Worm (Caenorhabditis elegans) whole organism, L3 larva: ENCODE measurements around the gene cids-1.
A peak's percentile ranks its signal among the peaks of the same experiment; 100 is the strongest.

Source experiments
- R02D3.7 ChIP-seq: fragments of 150-350 bp; optimal IDR thresholded peaks from 2 replicates; lab custom pipeline; 2014; ENCODE audit warnings: missing biosample characterization, missing genetic modification characterization
- ZK546.5 ChIP-seq: sonication (generic microtip); optimal IDR thresholded peaks from 2 replicates; lab custom pipeline; 2017; ENCODE audit warnings: missing biosample characterization, missing genetic modification characterization
- aly-2 ChIP-seq: fragments of 150-350 bp; optimal IDR thresholded peaks from 2 replicates; lab custom pipeline; 2014; ENCODE audit warnings: missing biosample characterization, missing genetic modification characterization
- ceh-28 ChIP-seq: fragments of 150-350 bp; optimal IDR thresholded peaks from 2 replicates; lab custom pipeline; 2014; ENCODE audit warnings: missing biosample characterization, missing genetic modification reagents, missing genetic modification characterization
- ceh-9 ChIP-seq: sonication (generic microtip); optimal IDR thresholded peaks from 2 replicates; lab custom pipeline; 2018; ENCODE audit warnings: missing biosample characterization, missing genetic modification characterization
- daf-12 ChIP-seq: fragments of 150-350 bp; optimal IDR thresholded peaks from 2 replicates; lab custom pipeline; 2014; ENCODE audit warnings: missing biosample characterization, missing genetic modification reagents, missing genetic modification characterization
- egl-27 ChIP-seq: sonication (generic microtip); optimal IDR thresholded peaks from 4 replicates; lab custom pipeline; 2017; ENCODE audit warnings: missing biosample characterization, missing genetic modification reagents, missing genetic modification characterization
- egl-5 ChIP-seq: fragments of 150-350 bp; optimal IDR thresholded peaks from 2 replicates; lab custom pipeline; 2017; ENCODE audit warnings: missing biosample characterization, missing genetic modification reagents, missing genetic modification characterization, inconsistent platforms
- elt-1 ChIP-seq: fragments of 150-350 bp; optimal IDR thresholded peaks from 2 replicates; lab custom pipeline; 2014; ENCODE audit warnings: missing biosample characterization, missing genetic modification characterization
- elt-2 ChIP-seq: sonication (generic microtip); optimal IDR thresholded peaks from 2 replicates; lab custom pipeline; 2016; ENCODE audit warnings: missing genetic modification reagents, mild to moderate bottlenecking, missing genetic modification characterization, missing compliant biosample characterization
- fkh-2 ChIP-seq: fragments of 150-350 bp; optimal IDR thresholded peaks from 2 replicates; lab custom pipeline; 2014; ENCODE audit warnings: missing biosample characterization, missing genetic modification reagents, missing genetic modification characterization
- fos-1 ChIP-seq: fragments of 150-350 bp; optimal IDR thresholded peaks from 2 replicates; lab custom pipeline; 2014; ENCODE audit warnings: missing biosample characterization, missing genetic modification characterization
- hmg-11 ChIP-seq: sonication (generic microtip); optimal IDR thresholded peaks from 2 replicates; lab custom pipeline; 2016; ENCODE audit warnings: missing genetic modification characterization, missing compliant biosample characterization
- jun-1 ChIP-seq: fragments of 150-350 bp; optimal IDR thresholded peaks from 2 replicates; lab custom pipeline; 2014; ENCODE audit warnings: missing biosample characterization, missing genetic modification reagents, missing genetic modification characterization
- lin-15B ChIP-seq: fragments of 150-350 bp; optimal IDR thresholded peaks from 2 replicates; lab custom pipeline; 2014; ENCODE audit warnings: missing biosample characterization, missing genetic modification characterization
- lin-39 ChIP-seq: fragments of 150-350 bp; optimal IDR thresholded peaks from 2 replicates; lab custom pipeline; 2018; ENCODE audit warnings: missing biosample characterization, missing genetic modification reagents, missing genetic modification characterization
- lsy-12 ChIP-seq: sonication (generic microtip); optimal IDR thresholded peaks from 2 replicates; lab custom pipeline; 2016; ENCODE audit warnings: mild to moderate bottlenecking, missing genetic modification characterization, missing compliant biosample characterization
- mdl-1 ChIP-seq: fragments of 150-350 bp; optimal IDR thresholded peaks from 2 replicates; lab custom pipeline; 2014; ENCODE audit warnings: missing biosample characterization, missing genetic modification characterization
- mml-1 ChIP-seq: fragments of 150-350 bp; sonication (generic microtip); optimal IDR thresholded peaks from 3 replicates; lab custom pipeline; 2014; ENCODE audit warnings: missing biosample characterization, missing genetic modification characterization
- nfya-1 ChIP-seq: sonication (generic microtip); optimal IDR thresholded peaks from 2 replicates; lab custom pipeline; 2017; ENCODE audit warnings: missing genetic modification characterization, mild to moderate bottlenecking, missing compliant biosample characterization, antibody characterized with exemption, moderate library complexity; ENCODE audit not compliant: insufficient read depth
- nhr-12 ChIP-seq: fragments of 150-350 bp; optimal IDR thresholded peaks from 2 replicates; lab custom pipeline; 2014; ENCODE audit warnings: missing biosample characterization, missing genetic modification characterization
- nhr-23 ChIP-seq: fragments of 150-350 bp; optimal IDR thresholded peaks from 2 replicates; lab custom pipeline; 2014; ENCODE audit warnings: missing biosample characterization, missing genetic modification reagents, missing genetic modification characterization
- nhr-237 ChIP-seq: fragments of 150-350 bp; optimal IDR thresholded peaks from 2 replicates; lab custom pipeline; 2014; ENCODE audit warnings: missing biosample characterization, missing genetic modification characterization
- nhr-43 ChIP-seq: sonication (generic microtip); optimal IDR thresholded peaks from 2 replicates; lab custom pipeline; 2016; ENCODE audit warnings: mild to moderate bottlenecking, missing genetic modification characterization, missing compliant biosample characterization; ENCODE audit not compliant: poor library complexity, severe bottlenecking
- nhr-67 ChIP-seq: fragments of 150-350 bp; optimal IDR thresholded peaks from 2 replicates; lab custom pipeline; 2014; ENCODE audit warnings: missing biosample characterization, missing genetic modification characterization
- nhr-76 ChIP-seq: fragments of 150-350 bp; sonication (generic microtip); optimal IDR thresholded peaks from 5 replicates; lab custom pipeline; 2014; ENCODE audit warnings: missing biosample characterization, missing genetic modification characterization
- nhr-77 ChIP-seq: fragments of 150-350 bp; optimal IDR thresholded peaks from 2 replicates; lab custom pipeline; 2014; ENCODE audit warnings: missing biosample characterization, missing genetic modification characterization
- pha-4 ChIP-seq: fragments of 150-350 bp; optimal IDR thresholded peaks from 2 replicates; lab custom pipeline; 2014; ENCODE audit warnings: missing biosample characterization, missing genetic modification reagents, missing genetic modification characterization
- sea-2 ChIP-seq: fragments of 150-350 bp; sonication (generic microtip); optimal IDR thresholded peaks from 4 replicates; lab custom pipeline; 2014; ENCODE audit warnings: missing biosample characterization, missing genetic modification reagents, missing genetic modification characterization
- skn-1 ChIP-seq: fragments of 150-350 bp; optimal IDR thresholded peaks from 2 replicates; lab custom pipeline; 2014; ENCODE audit warnings: missing biosample characterization, missing genetic modification characterization
- snpc-4 ChIP-seq: fragments of 150-350 bp; optimal IDR thresholded peaks from 2 replicates; lab custom pipeline; 2014; ENCODE audit warnings: missing biosample characterization, missing genetic modification characterization
- tbx-2 ChIP-seq: sonication (generic microtip); optimal IDR thresholded peaks from 2 replicates; lab custom pipeline; 2016; ENCODE audit warnings: mild to moderate bottlenecking, missing genetic modification characterization, missing compliant biosample characterization
- unc-39 ChIP-seq: sonication (generic microtip); optimal IDR thresholded peaks from 4 replicates; lab custom pipeline; 2017; ENCODE audit warnings: missing biosample characterization, missing genetic modification characterization
- unc-62 ChIP-seq: fragments of 150-350 bp; sonication (generic microtip); optimal IDR thresholded peaks from 4 replicates; lab custom pipeline; 2014; ENCODE audit warnings: missing biosample characterization, missing genetic modification reagents, missing genetic modification characterization
- zag-1 ChIP-seq: fragments of 150-350 bp; optimal IDR thresholded peaks from 2 replicates; lab custom pipeline; 2014; ENCODE audit warnings: missing biosample characterization, missing genetic modification characterization

Gene cids-1

DNA sequence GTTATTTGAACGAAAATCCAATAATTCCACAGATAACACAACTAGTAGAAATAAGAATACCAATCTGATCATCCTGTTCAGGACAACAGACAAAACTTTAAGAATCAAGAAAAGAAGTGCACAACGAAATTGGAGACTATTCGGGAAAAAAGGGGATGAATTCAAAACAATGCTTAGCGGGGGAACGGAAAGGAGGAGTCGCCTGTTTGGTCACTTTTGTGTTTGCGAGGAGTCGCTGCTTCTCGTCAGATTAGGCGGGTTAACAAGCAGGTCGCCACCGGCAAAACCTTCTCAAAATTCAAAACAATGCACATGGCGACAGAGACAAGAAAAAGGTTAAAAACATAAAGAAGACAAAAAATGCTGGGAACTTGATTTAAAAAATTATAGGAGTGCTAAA lies 34.5 kb upstream of the cids-1 start, which contains the start of gene C30A5.10:
C30A5.10 (minus strand) TSS at position 101 of the 400 bp plus-strand sequence.
- no peak for TF ChIP-seq sea-2 (GFP tag; lab: Kevin White, UChicago)
- TF ChIP-seq egl-5 (tag; lab: Kevin White, UChicago), result no peak
- TF ChIP-seq lin-39 (tag; lab: Kevin White, UChicago), result no peak
- no peak for TF ChIP-seq mdl-1
- no peak for TF ChIP-seq hmg-11
- TF ChIP-seq unc-39, result no peak
- TF ChIP-seq ceh-9 (tag; lab: Kevin White, UChicago), result no peak
- no peak for TF ChIP-seq unc-62 (GFP tag; lab: Kevin White, UChicago)
- TF ChIP-seq, all 47 proteins: peak for 0

- TF ChIP-seq daf-12 (no peak), nfya-1 (peak; percentile 21)
- TF ChIP-seq, all 47 proteins: peak for 1
Observed at ce11 chrIII:8211562-8211961, 32.7 kb upstream of the cids-1 start.

ce11 chrIII:8216224-8216623 lies 28.0 kb upstream of the cids-1 start, which contains the start of gene unc-86:
Gene unc-86 (minus strand): TSS chrIII:8216336.
- TF ChIP-seq nhr-237 (tag; lab: Kevin White, UChicago) (no peak), nhr-77 (no peak), tbx-2 (tag; lab: Kevin White, UChicago) (no peak), nhr-12 (no peak), lin-39 (tag; lab: Kevin White, UChicago) (no peak), R02D3.7 (tag; lab: Kevin White, UChicago) (no peak), nfya-1 (peak; percentile 67), lsy-12 (tag; lab: Kevin White, UChicago) (no peak), nhr-23 (tag; lab: Kevin White, UChicago) (no peak)

- TF ChIP-seq egl-27, result no peak
- no peak for TF ChIP-seq skn-1 (tag; lab: Kevin White, UChicago)
- no peak for TF ChIP-seq lsy-12 (tag; lab: Kevin White, UChicago)
- no peak for TF ChIP-seq unc-62 (GFP tag; lab: Kevin White, UChicago)
- no peak for TF ChIP-seq ceh-28 (tag; lab: Kevin White, UChicago)
- TF ChIP-seq nhr-12, result no peak
- no peak for TF ChIP-seq elt-2 (tag; lab: Kevin White, UChicago)
- no peak for TF ChIP-seq nhr-43 (tag; lab: Kevin White, UChicago)
Observed at ce11 chrIII:8217919-8218318, 26.3 kb upstream of the cids-1 start, which contains the start of gene C30A5.16. Gene C30A5.16 (plus strand): TSS chrIII:8218219.

ce11 chrIII:8220081-8220480 lies 24.2 kb upstream of the cids-1 start:
- TF ChIP-seq pha-4 (tag; lab: Kevin White, UChicago), result no peak
- no peak for TF ChIP-seq elt-1 (tag; lab: Kevin White, UChicago)
- TF ChIP-seq ceh-9 (tag; lab: Kevin White, UChicago), result no peak
- TF ChIP-seq fos-1, result no peak
- no peak for TF ChIP-seq nhr-67 (tag; lab: Kevin White, UChicago)
- TF ChIP-seq ZK546.5 (tag; lab: Kevin White, UChicago), result no peak
- TF ChIP-seq tbx-2 (tag; lab: Kevin White, UChicago), result no peak
- TF ChIP-seq mml-1 (tag; lab: Kevin White, UChicago), result no peak
- no peak for TF ChIP-seq zag-1 (tag; lab: Kevin White, UChicago)
- TF ChIP-seq jun-1 (tag; lab: Kevin White, UChicago), result no peak
- TF ChIP-seq fkh-2, result no peak
- no peak for TF ChIP-seq snpc-4
- no peak for TF ChIP-seq nhr-12
- TF ChIP-seq nhr-76 (tag; lab: Kevin White, UChicago), result no peak
- no peak for TF ChIP-seq R02D3.7 (tag; lab: Kevin White, UChicago)
- no peak for TF ChIP-seq mdl-1
- no peak for TF ChIP-seq ceh-28 (tag; lab: Kevin White, UChicago)
- no peak for TF ChIP-seq nhr-23 (tag; lab: Kevin White, UChicago)
- TF ChIP-seq aly-2, result no peak
- TF ChIP-seq lin-15B (tag; lab: Kevin White, UChicago), result no peak
